Fruit fly (Drosophila melanogaster): ENCODE measurements around the gene MED30.

The MED30 gene

dm6 chr3L:698748-699367 lies 45.0 kb upstream of the MED30 start, which contains the start of gene CG13894 (continued):
- TF ChIP-seq CG10565 (GFP tag; optimal IDR thresholded peaks at IDR 0.05) (no peak), CrebB (tag; optimal IDR thresholded peaks at IDR 0.05) (no peak), Fer2 (tag; optimal IDR thresholded peaks at IDR 0.05) (no peak), CG7357 (GFP tag; IDR thresholded peaks at IDR 0.05) (no peak), salm (tag; optimal IDR thresholded peaks at IDR 0.05) (no peak), CG31365 (tag; optimal IDR thresholded peaks at IDR 0.05) (no peak), CG10267 (tag; optimal IDR thresholded peaks at IDR 0.05) (no peak), CG11398 (GFP tag; optimal IDR thresholded peaks at IDR 0.05) (peak; percentile 40), ind (GFP tag; optimal IDR thresholded peaks at IDR 0.05) (no peak), CG12219 (GFP tag; optimal IDR thresholded peaks at IDR 0.05) (no peak), Max (GFP tag; optimal IDR thresholded peaks at IDR 0.05) (no peak), tll (GFP tag; optimal IDR thresholded peaks at IDR 0.05) (no peak), Optix (GFP tag; IDR thresholded peaks at IDR 0.05) (0 out of 3 replicates have a peak, but pooled peaks have one; percentile 17), Hey (tag; optimal IDR thresholded peaks at IDR 0.05) (no peak), corto (GFP tag; optimal IDR thresholded peaks at IDR 0.05) (no peak), CG7372 (GFP tag; IDR thresholded peaks at IDR 0.05) (peak; percentile 78), so (GFP tag; IDR thresholded peaks at IDR 0.05) (peak; percentile 58; the same call in 2 of the 3 replicates), CG11560 (tag; IDR thresholded peaks at IDR 0.05) (no peak), Sox100B (GFP tag; optimal IDR thresholded peaks at IDR 0.05) (no peak), Ravus (GFP tag; IDR thresholded peaks at IDR 0.05) (no peak), jigr1 (GFP tag; IDR thresholded peaks at IDR 0.05) (no peak), CG14710 (tag; optimal IDR thresholded peaks at IDR 0.05) (no peak), Dbx (GFP tag; IDR thresholded peaks at IDR 0.05) (no peak), CG3838 (GFP tag; optimal IDR thresholded peaks at IDR 0.05) (peak; percentile 12), cwo (GFP tag; optimal IDR thresholded peaks at IDR 0.05) (no peak), pros (GFP tag; optimal IDR thresholded peaks at IDR 0.05) (no peak), CG4730 (GFP tag; IDR thresholded peaks at IDR 0.05) (no peak), Mrtf (GFP tag; IDR thresholded peaks at IDR 0.05) (no peak), Hr39 (optimal IDR thresholded peaks at IDR 0.05) (no peak), CG17912 (GFP tag; optimal IDR thresholded peaks at IDR 0.05) (no peak), CG12744 (GFP tag; optimal IDR thresholded peaks at IDR 0.05) (no peak), CG15696 (tag; optimal IDR thresholded peaks at IDR 0.05) (no peak), CG15011 (GFP tag; optimal IDR thresholded peaks at IDR 0.05) (no peak), Dp (GFP tag; optimal IDR thresholded peaks at IDR 0.05) (no peak), Awh (GFP tag; IDR thresholded peaks at IDR 0.05) (peak; percentile 53; the same call in 1 of the 2 replicates), Dll (GFP tag; IDR thresholded peaks at IDR 0.05; ENCODE audit: partially characterized antibody) (0 out of 4 replicates have a peak, but pooled peaks have one; percentile 38), Scr (GFP tag; IDR thresholded peaks at IDR 0.05; ENCODE audit: partially characterized antibody) (0 out of 2 replicates have a peak, but pooled peaks have one; percentile 15), Mes4 (GFP tag; optimal IDR thresholded peaks at IDR 0.05) (no peak), CG10321 (GFP tag; IDR thresholded peaks at IDR 0.05) (no peak), cad (GFP tag; optimal IDR thresholded peaks at IDR 0.05) (no peak), Dfd (GFP tag; optimal IDR thresholded peaks at IDR 0.05) (no peak), CG16779 (GFP tag; IDR thresholded peaks at IDR 0.05) (no peak), Usf (GFP tag; optimal IDR thresholded peaks at IDR 0.05) (no peak), CG4617 (GFP tag; optimal IDR thresholded peaks at IDR 0.05; ENCODE audit: borderline replicate concordance) (no peak), gsb (GFP tag; IDR thresholded peaks at IDR 0.05) (no peak), H15 (GFP tag; IDR thresholded peaks at IDR 0.05) (no peak), br (optimal IDR thresholded peaks at IDR 0.05) (no peak), Antp (GFP tag; optimal IDR thresholded peaks at IDR 0.05) (no peak), CG18619 (GFP tag; optimal IDR thresholded peaks at IDR 0.05) (no peak), stc (GFP tag; IDR thresholded peaks at IDR 0.05) (no peak), Spps (tag; optimal IDR thresholded peaks at IDR 0.05) (no peak), row (GFP tag; IDR thresholded peaks at IDR 0.05) (no peak)

All from whole organism, embryonic.